Worm (Caenorhabditis elegans) whole organism, young adult: Measurements from ENCODE around the gene B0244.4.

Experiments
- B0336.3 ChIP-seq: fragments of 200-800 bp; sonication (Bioruptor generic); IDR thresholded peaks from 2 replicates; pipeline ENCODE4 v1.3.6; 2022; ENCODE audit warnings: missing genetic modification characterization, missing compliant biosample characterization
- D2030.7 ChIP-seq: fragments of 200-800 bp; sonication (Bioruptor generic); IDR thresholded peaks from 2 replicates; pipeline ENCODE4 v1.3.6; 2022; ENCODE audit warnings: missing genetic modification reagents, missing genetic modification characterization, missing compliant biosample characterization
- F22D6.2 ChIP-seq: sonication (generic microtip); optimal IDR thresholded peaks from 2 replicates; lab custom pipeline; 2016; ENCODE audit warnings: mild to moderate bottlenecking, missing genetic modification characterization, missing compliant biosample characterization
- F39B2.1 ChIP-seq: fragments of 200-800 bp; sonication (Bioruptor generic); IDR thresholded peaks from 2 replicates; pipeline ENCODE4 v1.3.6; 2022; ENCODE audit warnings: missing genetic modification reagents, missing genetic modification characterization, missing compliant biosample characterization
- F49E8.2 ChIP-seq: sonication (generic microtip); optimal IDR thresholded peaks from 3 replicates; lab custom pipeline; 2017; ENCODE audit warnings: missing genetic modification characterization, mild to moderate bottlenecking, missing compliant biosample characterization, antibody characterized with exemption, moderate library complexity; ENCODE audit not compliant: insufficient read depth
- F55B11.4 ChIP-seq: sonication (generic microtip); optimal IDR thresholded peaks from 2 replicates; lab custom pipeline; 2016; ENCODE audit warnings: missing compliant biosample characterization, missing genetic modification characterization, borderline replicate concordance; ENCODE audit not compliant: insufficient read depth
- F57A8.1 ChIP-seq: fragments of 200-800 bp; sonication (Bioruptor generic); optimal IDR thresholded peaks from 2 replicates; lab custom pipeline; 2018; ENCODE audit warnings: mild to moderate bottlenecking, missing genetic modification characterization, moderate library complexity, missing compliant biosample characterization
- K11D2.4 ChIP-seq: fragments of 200-800 bp; sonication (Bioruptor generic); IDR thresholded peaks from 2 replicates; pipeline ENCODE4 v1.3.6; 2022; ENCODE audit warnings: missing genetic modification reagents, missing genetic modification characterization, missing compliant biosample characterization
- Y53G8AR.9 ChIP-seq: fragments of 200-800 bp; sonication (Bioruptor generic); conservative IDR thresholded peaks from 2 replicates; pipeline ENCODE4 v1.3.6; 2022; ENCODE audit warnings: missing genetic modification reagents, missing genetic modification characterization, missing compliant biosample characterization
- Y95B8A.8 ChIP-seq: fragments of 200-800 bp; sonication (Bioruptor generic); IDR thresholded peaks from 2 replicates; pipeline ENCODE4 v1.3.6; 2022; ENCODE audit warnings: missing genetic modification reagents, missing genetic modification characterization, missing compliant biosample characterization
- aptf-3 ChIP-seq: fragments of 200-800 bp; sonication (Bioruptor generic); IDR thresholded peaks from 2 replicates; pipeline ENCODE4 v1.3.6; 2022; ENCODE audit warnings: missing genetic modification characterization, missing compliant biosample characterization
- attf-5 ChIP-seq: fragments of 200-800 bp; sonication (Bioruptor generic); optimal IDR thresholded peaks from 2 replicates; lab custom pipeline; 2018; ENCODE audit warnings: mild to moderate bottlenecking, missing genetic modification characterization, missing compliant biosample characterization
- attf-6 ChIP-seq: fragments of 200-800 bp; sonication (Bioruptor generic); IDR thresholded peaks from 2 replicates; pipeline ENCODE4 v1.3.6; 2022; ENCODE audit warnings: missing genetic modification reagents, missing genetic modification characterization, missing compliant biosample characterization
- bed-1 ChIP-seq: fragments of 200-800 bp; sonication (Bioruptor generic); IDR thresholded peaks from 2 replicates; pipeline ENCODE4 v1.3.6; 2022; ENCODE audit warnings: missing genetic modification reagents, missing genetic modification characterization, missing compliant biosample characterization
- bed-2 ChIP-seq: fragments of 200-800 bp; sonication (Bioruptor generic); IDR thresholded peaks from 2 replicates; pipeline ENCODE4 v1.3.6; 2022; ENCODE audit warnings: missing genetic modification reagents, missing genetic modification characterization, missing compliant biosample characterization
- cebp-1 ChIP-seq, 2 experiments: fragments of 200-800 bp in 1 of 2; sonication (Bioruptor generic) in 1 of 2; sonication (generic microtip) in 1 of 2; IDR thresholded peaks in 1 of 2; optimal IDR thresholded peaks in 1 of 2; 2 replicates each; pipeline versions ENCODE4 v1.3.6 to Lab custom; 2017 to 2022; ENCODE audit warnings: missing compliant biosample characterization in 2 of 2, missing genetic modification characterization in 2 of 2, mild to moderate bottlenecking in 1 of 2, missing genetic modification reagents in 1 of 2, moderate library complexity in 1 of 2
- ceh-100 ChIP-seq: fragments of 200-800 bp; sonication (Bioruptor generic); IDR thresholded peaks from 2 replicates; pipeline ENCODE4 v1.3.6; 2022; ENCODE audit warnings: missing genetic modification reagents, missing genetic modification characterization, missing compliant biosample characterization
- ceh-27 ChIP-seq: fragments of 200-800 bp; sonication (Bioruptor generic); optimal IDR thresholded peaks from 2 replicates; lab custom pipeline; 2018; ENCODE audit warnings: mild to moderate bottlenecking, missing genetic modification characterization, moderate library complexity, missing compliant biosample characterization
- die-1 ChIP-seq: sonication (generic microtip); optimal IDR thresholded peaks from 2 replicates; lab custom pipeline; 2016; ENCODE audit warnings: missing genotype, mild to moderate bottlenecking, missing genetic modification characterization, missing compliant biosample characterization
- dpl-1 ChIP-seq: fragments of 150-350 bp; optimal IDR thresholded peaks from 2 replicates; lab custom pipeline; 2014; ENCODE audit warnings: missing biosample characterization, missing genetic modification reagents, missing genetic modification characterization
- egrh-3 ChIP-seq: fragments of 200-800 bp; sonication (Bioruptor generic); IDR thresholded peaks from 2 replicates; pipeline ENCODE4 v1.3.6; 2022; ENCODE audit warnings: missing genetic modification reagents, missing genetic modification characterization, missing compliant biosample characterization
- ets-4 ChIP-seq: fragments of 200-800 bp; sonication (Bioruptor generic); optimal IDR thresholded peaks from 2 replicates; lab custom pipeline; 2018; ENCODE audit warnings: mild to moderate bottlenecking, missing genetic modification characterization, missing compliant biosample characterization
- fkh-3 ChIP-seq: sonication (generic microtip); optimal IDR thresholded peaks from 2 replicates; lab custom pipeline; 2016; ENCODE audit warnings: mild to moderate bottlenecking, missing genetic modification characterization, missing compliant biosample characterization
- him-1 ChIP-seq: sonication (generic microtip); optimal IDR thresholded peaks from 2 replicates; lab custom pipeline; 2016; ENCODE audit warnings: missing genotype, missing genetic modification reagents, missing genetic modification characterization, missing compliant biosample characterization
- hlh-12 ChIP-seq: sonication (generic microtip); optimal IDR thresholded peaks from 2 replicates; lab custom pipeline; 2016; ENCODE audit warnings: missing genetic modification characterization, missing compliant biosample characterization
- lag-1 ChIP-seq: fragments of 200-800 bp; sonication (Bioruptor generic); IDR thresholded peaks from 2 replicates; pipeline ENCODE4 v1.3.6; 2022; ENCODE audit warnings: missing genetic modification reagents, missing genetic modification characterization, missing compliant biosample characterization
- let-607 ChIP-seq, 2 experiments: fragments of 200-800 bp in 1 of 2; sonication (Bioruptor generic) in 1 of 2; sonication (generic microtip) in 1 of 2; optimal IDR thresholded peaks; 2 replicates each; lab custom pipeline; 2016 to 2018; ENCODE audit warnings: mild to moderate bottlenecking in 2 of 2, missing compliant biosample characterization in 2 of 2, missing genetic modification characterization in 2 of 2, moderate library complexity in 2 of 2, missing genotype in 1 of 2
- lin-26 ChIP-seq: fragments of 200-800 bp; sonication (Bioruptor generic); IDR thresholded peaks from 2 replicates; pipeline ENCODE4 v1.3.6; 2022; ENCODE audit warnings: missing genetic modification reagents, missing genetic modification characterization, missing compliant biosample characterization
- lin-40 ChIP-seq: sonication (generic microtip); optimal IDR thresholded peaks from 2 replicates; lab custom pipeline; 2016; ENCODE audit warnings: missing genetic modification characterization, mild to moderate bottlenecking, missing compliant biosample characterization, missing genotype, missing genetic modification reagents
- madf-3 ChIP-seq: fragments of 200-800 bp; sonication (Bioruptor generic); IDR thresholded peaks from 2 replicates; pipeline ENCODE4 v1.3.6; 2022; ENCODE audit warnings: missing genetic modification reagents, missing genetic modification characterization, missing compliant biosample characterization
- madf-8 ChIP-seq: fragments of 200-800 bp; sonication (Bioruptor generic); conservative IDR thresholded peaks from 2 replicates; pipeline ENCODE4 v1.3.6; 2022; ENCODE audit warnings: missing genetic modification reagents, missing genetic modification characterization, missing compliant biosample characterization
- mel-28 ChIP-seq: sonication (generic microtip); optimal IDR thresholded peaks from 2 replicates; lab custom pipeline; 2016; ENCODE audit warnings: borderline replicate concordance, mild to moderate bottlenecking, missing genetic modification characterization, missing compliant biosample characterization
- mes-4 ChIP-seq: sonication (generic microtip); optimal IDR thresholded peaks from 2 replicates; lab custom pipeline; 2016; ENCODE audit warnings: missing genotype, missing genetic modification characterization, missing compliant biosample characterization
- nfya-2 ChIP-seq: fragments of 200-800 bp; sonication (Bioruptor generic); IDR thresholded peaks from 2 replicates; pipeline ENCODE4 v1.3.6; 2022; ENCODE audit warnings: missing genetic modification reagents, missing genetic modification characterization, missing compliant biosample characterization
- nfyb-1 ChIP-seq: fragments of 200-800 bp; sonication (Bioruptor generic); IDR thresholded peaks from 2 replicates; pipeline ENCODE4 v1.3.6; 2022; ENCODE audit warnings: missing genetic modification reagents, missing genetic modification characterization, missing compliant biosample characterization
- nhr-120 ChIP-seq: fragments of 200-800 bp; sonication (Bioruptor generic); IDR thresholded peaks from 2 replicates; pipeline ENCODE4 v1.3.6; 2022; ENCODE audit warnings: missing genetic modification characterization, missing compliant biosample characterization
- nhr-80 ChIP-seq: sonication (generic microtip); optimal IDR thresholded peaks from 2 replicates; lab custom pipeline; 2016; ENCODE audit warnings: missing genetic modification characterization, missing compliant biosample characterization
- nhr-90 ChIP-seq: sonication (generic microtip); optimal IDR thresholded peaks from 2 replicates; lab custom pipeline; 2016; ENCODE audit warnings: missing genotype, mild to moderate bottlenecking, missing genetic modification characterization, missing compliant biosample characterization
- snpc-3.4 ChIP-seq: sonication (generic microtip); optimal IDR thresholded peaks from 2 replicates; lab custom pipeline; 2017; ENCODE audit warnings: missing genetic modification characterization, mild to moderate bottlenecking, missing compliant biosample characterization, antibody characterized with exemption, moderate library complexity, missing genotype, missing genetic modification reagents
- somi-1 ChIP-seq: fragments of 200-800 bp; sonication (Bioruptor generic); optimal IDR thresholded peaks from 2 replicates; lab custom pipeline; 2018; ENCODE audit warnings: mild to moderate bottlenecking, missing genetic modification characterization, missing compliant biosample characterization
- tbx-9 ChIP-seq: sonication (generic microtip); optimal IDR thresholded peaks from 2 replicates; lab custom pipeline; 2016; ENCODE audit warnings: borderline replicate concordance, missing genetic modification characterization, inconsistent platforms, missing compliant biosample characterization
- tlf-1 ChIP-seq: fragments of 200-800 bp; sonication (Bioruptor generic); optimal IDR thresholded peaks from 2 replicates; lab custom pipeline; 2018; ENCODE audit warnings: mild to moderate bottlenecking, missing genetic modification characterization, missing compliant biosample characterization
- unc-130 ChIP-seq: sonication (generic microtip); optimal IDR thresholded peaks from 2 replicates; lab custom pipeline; 2016; ENCODE audit warnings: missing genetic modification reagents, missing genetic modification characterization, missing compliant biosample characterization
- unc-62 ChIP-seq: fragments of 150-350 bp; optimal IDR thresholded peaks from 2 replicates; lab custom pipeline; 2014; ENCODE audit warnings: missing biosample characterization, missing genetic modification reagents, missing genetic modification characterization
- xnd-1 ChIP-seq: sonication (generic microtip); optimal IDR thresholded peaks from 2 replicates; lab custom pipeline; 2016; ENCODE audit warnings: missing genotype, missing genetic modification reagents, missing genetic modification characterization, missing compliant biosample characterization
- zfh-2 ChIP-seq: fragments of 200-800 bp; sonication (Bioruptor generic); conservative IDR thresholded peaks from 2 replicates; pipeline ENCODE4 v1.3.6; 2022; ENCODE audit warnings: missing genetic modification reagents, missing genetic modification characterization, missing compliant biosample characterization
- ztf-25 ChIP-seq: fragments of 200-800 bp; sonication (Bioruptor generic); IDR thresholded peaks from 2 replicates; pipeline ENCODE4 v1.3.6; 2022; ENCODE audit warnings: missing genetic modification reagents, missing genetic modification characterization, missing compliant biosample characterization
- ztf-26 ChIP-seq: sonication (generic microtip); optimal IDR thresholded peaks from 2 replicates; lab custom pipeline; 2017; ENCODE audit warnings: missing genetic modification characterization, missing compliant biosample characterization
- ztf-3 ChIP-seq: fragments of 200-800 bp; sonication (Bioruptor generic); optimal IDR thresholded peaks from 2 replicates; lab custom pipeline; 2018; ENCODE audit warnings: mild to moderate bottlenecking, missing genetic modification characterization, missing compliant biosample characterization

Gene B0244.4

ce11 chrIII:5727827-5728226, 19.5 kb upstream of the B0244.4 start, which contains the start of gene egg-1 (continued):
- no peak for TF ChIP-seq fkh-3 (tag; lab: Kevin White, UChicago)
- no peak for TF ChIP-seq cebp-1 (GFP tag; IDR thresholded peaks at IDR 0.05; lab: Robert Waterston, UW)
- no peak for TF ChIP-seq cebp-1 (tag; optimal IDR thresholded peaks at IDR 0.05; lab: Kevin White, UChicago)
- TF ChIP-seq zfh-2 (GFP tag; lab: Robert Waterston, UW), result no peak
- peak; percentile 98 for TF ChIP-seq xnd-1 (tag; lab: Kevin White, UChicago)
- peak; percentile 95 for TF ChIP-seq dpl-1 (GFP tag; lab: Kevin White, UChicago)
- no peak for TF ChIP-seq die-1 (tag; lab: Kevin White, UChicago)
- TF ChIP-seq ztf-3, result no peak
- TF ChIP-seq hlh-12, result no peak
- TF ChIP-seq tlf-1, result peak; percentile 90
- peak; percentile 83 for TF ChIP-seq madf-3 (GFP tag; lab: Robert Waterston, UW)
- no peak for TF ChIP-seq ceh-27
- TF ChIP-seq F39B2.1 (GFP tag; lab: Robert Waterston, UW), result no peak
- no peak for TF ChIP-seq F22D6.2
- no peak for TF ChIP-seq K11D2.4 (GFP tag; lab: Robert Waterston, UW)
- TF ChIP-seq attf-5 (GFP tag; lab: Kevin White, UChicago), result no peak
- TF ChIP-seq F57A8.1 (GFP tag; lab: Kevin White, UChicago), result no peak
- peak; percentile 75 for TF ChIP-seq unc-130 (GFP tag; lab: Kevin White, UChicago)
- peak; percentile 78 for TF ChIP-seq B0336.3
- TF ChIP-seq tbx-9, result no peak
- no peak for TF ChIP-seq F55B11.4 (tag; lab: Kevin White, UChicago)
- TF ChIP-seq him-1, result peak; percentile 85
- no peak for TF ChIP-seq aptf-3 (GFP tag; lab: Robert Waterston, UW)
- TF ChIP-seq somi-1 (GFP tag; lab: Kevin White, UChicago), result no peak
- no peak for TF ChIP-seq lin-26 (GFP tag; lab: Robert Waterston, UW)
- TF ChIP-seq ztf-26 (tag; lab: Kevin White, UChicago), result no peak
- TF ChIP-seq snpc-3.4 (tag; lab: Kevin White, UChicago), result peak; percentile 93
- TF ChIP-seq nfyb-1 (GFP tag; lab: Robert Waterston, UW), result no peak
- TF ChIP-seq lin-40, result no peak
- TF ChIP-seq egrh-3 (GFP tag; lab: Robert Waterston, UW), result no peak
- no peak for TF ChIP-seq ets-4 (GFP tag; lab: Kevin White, UChicago)
- no peak for TF ChIP-seq bed-2
- no peak for TF ChIP-seq mel-28 (tag; lab: Kevin White, UChicago)
- TF ChIP-seq Y95B8A.8 (GFP tag; lab: Robert Waterston, UW), result peak; percentile 93
- peak; percentile 44; the same call in 1 of the 2 replicates for TF ChIP-seq Y53G8AR.9 (GFP tag; lab: Robert Waterston, UW)
- no peak for TF ChIP-seq nhr-120 (GFP tag; lab: Robert Waterston, UW)
- TF ChIP-seq F49E8.2 (tag; lab: Kevin White, UChicago), result peak; percentile 92
- peak; percentile 53 for TF ChIP-seq ceh-100 (GFP tag; lab: Robert Waterston, UW)
- TF ChIP-seq let-607 (tag; optimal IDR thresholded peaks at IDR 0.05; lab: Kevin White, UChicago), result no peak
- no peak for TF ChIP-seq mes-4 (tag; lab: Kevin White, UChicago)
- TF ChIP-seq D2030.7 (GFP tag; lab: Robert Waterston, UW), result peak; percentile 93
- 0 out of 2 replicates have a peak, but pooled peaks have one; percentile 21 for TF ChIP-seq attf-6 (GFP tag; lab: Robert Waterston, UW)
- TF ChIP-seq unc-62 (GFP tag; lab: Kevin White, UChicago), result no peak
- no peak for TF ChIP-seq nfya-2
- TF ChIP-seq lag-1 (GFP tag; lab: Robert Waterston, UW), result no peak
- TF ChIP-seq nhr-80 (tag; lab: Kevin White, UChicago), result no peak
- TF ChIP-seq nhr-90 (tag; lab: Kevin White, UChicago), result no peak
- no peak for TF ChIP-seq bed-1 (GFP tag; lab: Robert Waterston, UW)
- peak; percentile 95 for TF ChIP-seq madf-8 (GFP tag; lab: Robert Waterston, UW)
- TF ChIP-seq ztf-25, result no peak
